Fruit fly (Drosophila melanogaster): ENCODE measurements around the gene CG17560.

CG17560 gene

dm6 chr3R:16614241-16614640 is 3.5 kb upstream of the CG17560 start, which contains the start of gene CG10340:
Gene CG10340 (minus strand): TSS chr3R:16614391.
- TF ChIP-seq CG17801 (GFP tag; optimal IDR thresholded peaks at IDR 0.05; ENCODE audit: partially characterized antibody): no peak

DNA sequence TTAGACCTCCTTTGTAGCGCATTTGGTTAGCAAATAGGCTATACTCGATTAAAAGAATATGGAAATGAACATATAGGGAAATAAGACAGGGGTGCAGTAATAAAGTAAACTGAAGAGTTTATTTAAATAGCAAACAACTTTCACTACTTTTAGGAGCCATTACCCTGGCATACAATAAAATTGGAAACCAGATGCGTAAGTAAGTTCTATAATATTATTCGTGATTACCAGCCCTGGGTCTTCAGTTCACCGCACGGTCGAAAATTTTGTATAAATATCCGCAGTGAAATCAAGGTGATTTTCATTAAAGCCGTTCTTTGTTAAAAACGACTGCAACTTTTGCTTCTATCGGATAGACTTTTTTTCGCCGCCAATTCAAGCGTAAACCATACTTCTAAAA is 2.7 kb upstream of the CG17560 start, which contains the start of gene CG17562:
Gene CG17562 (plus strand): TSS at position 301 of the 400 bp plus-strand sequence.
- TF ChIP-seq CG17801 (GFP tag; optimal IDR thresholded peaks at IDR 0.05; ENCODE audit: partially characterized antibody): no peak

DNA sequence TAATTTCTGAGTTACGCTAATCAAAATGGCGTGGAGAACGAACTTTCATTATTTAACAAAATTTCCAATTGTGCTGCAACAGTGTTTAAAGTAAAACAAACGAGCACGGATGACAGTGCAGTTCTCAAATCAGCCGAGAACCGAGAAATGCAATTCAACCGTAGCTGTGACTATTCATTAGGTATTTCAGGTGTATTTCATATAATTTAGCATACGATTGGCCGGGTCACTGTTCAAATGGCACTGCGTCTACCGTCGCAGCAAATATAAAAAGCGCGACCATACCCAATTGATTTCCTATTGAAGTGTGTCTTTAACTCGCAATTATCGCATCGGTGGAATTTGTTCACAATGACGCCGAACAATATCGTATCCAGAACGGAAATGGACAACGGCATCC is 2.7 kb downstream of the CG17560 start, which contains the start of gene CG14893:
Gene CG14893 (plus strand): TSS at position 301 of the 400 bp plus-strand sequence.
- no peak for TF ChIP-seq CG17801 (GFP tag; optimal IDR thresholded peaks at IDR 0.05; ENCODE audit: partially characterized antibody)

DNA sequence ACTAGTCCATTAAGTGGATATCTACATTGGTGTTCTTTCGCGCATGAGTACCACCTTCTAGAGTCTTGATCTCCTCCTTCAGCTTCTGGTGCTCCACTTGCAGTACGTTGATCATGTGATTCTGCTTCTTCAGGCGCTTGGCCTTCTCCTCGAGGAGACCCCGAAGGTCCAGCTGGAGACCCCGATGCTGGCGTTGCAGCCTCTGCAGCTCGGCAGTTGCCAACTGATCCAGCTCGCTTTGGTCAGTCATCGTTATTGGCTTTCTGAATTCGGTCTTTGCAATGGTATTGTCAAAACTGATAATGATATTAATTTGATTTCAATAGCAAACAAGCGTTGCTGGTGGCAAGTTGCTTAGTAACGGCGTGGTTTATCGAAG is 6.6 kb downstream of the CG17560 start, which contains the start of gene Ccdc114:
Gene Ccdc114 (minus strand): TSS at position 347 of the 379 bp plus-strand sequence.
- TF ChIP-seq CG17801 (GFP tag; optimal IDR thresholded peaks at IDR 0.05; ENCODE audit: partially characterized antibody): no peak

DNA sequence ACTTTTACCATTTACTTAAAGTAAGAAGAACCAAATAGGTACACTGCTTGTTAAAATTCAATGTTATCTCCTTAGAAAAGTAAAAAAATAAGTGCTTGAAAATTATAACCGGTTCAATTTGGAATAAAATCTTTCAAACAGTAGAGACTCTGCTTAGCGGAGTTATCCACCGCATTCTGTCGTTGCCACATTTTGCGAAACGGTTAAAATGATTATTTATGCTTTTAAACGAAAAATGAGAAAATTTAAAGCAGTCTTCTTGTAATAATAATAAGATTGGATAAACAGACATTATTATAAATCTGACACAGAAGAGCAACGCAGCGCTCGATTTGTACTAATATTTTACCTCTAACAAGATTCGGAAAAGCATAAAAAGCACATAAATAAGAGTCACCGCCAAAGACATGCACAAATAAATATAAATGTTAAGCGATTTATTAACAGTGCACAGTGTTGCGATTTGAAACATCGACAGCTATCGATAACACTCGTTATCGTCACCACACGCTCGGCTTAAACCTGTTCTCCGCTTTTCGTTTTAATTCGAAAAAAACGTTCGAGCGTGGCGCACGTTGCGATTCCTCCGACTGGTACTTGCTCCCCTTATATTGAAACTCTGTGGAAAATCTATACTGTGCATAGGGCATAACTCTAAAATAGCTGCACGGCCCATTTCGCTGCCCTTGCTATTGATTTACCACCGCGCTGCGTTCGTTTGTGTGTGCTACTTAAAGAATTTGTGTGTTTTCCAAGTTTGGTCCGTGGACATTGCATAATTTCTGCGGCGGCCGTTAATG is 7.2 kb downstream of the CG17560 start, which contains the start of gene Fas1:
Gene Fas1 (plus strand): TSS at position 489 of the 800 bp plus-strand sequence.
- no peak for TF ChIP-seq CG17801 (GFP tag; optimal IDR thresholded peaks at IDR 0.05; ENCODE audit: partially characterized antibody)

dm6 chr3R:16625844-16626430 is 8.2 kb downstream of the CG17560 start:
- TF ChIP-seq CG17801 (GFP tag; optimal IDR thresholded peaks at IDR 0.05; ENCODE audit: partially characterized antibody): no peak

- no peak for TF ChIP-seq CG17801 (GFP tag; optimal IDR thresholded peaks at IDR 0.05; ENCODE audit: partially characterized antibody)
Measured at dm6 chr3R:16626899-16627432, 9.2 kb downstream of the CG17560 start.

- TF ChIP-seq CG17801 (GFP tag; optimal IDR thresholded peaks at IDR 0.05; ENCODE audit: partially characterized antibody): no peak
Measured at dm6 chr3R:16630564-16630963, 12.8 kb downstream of the CG17560 start.

DNA sequence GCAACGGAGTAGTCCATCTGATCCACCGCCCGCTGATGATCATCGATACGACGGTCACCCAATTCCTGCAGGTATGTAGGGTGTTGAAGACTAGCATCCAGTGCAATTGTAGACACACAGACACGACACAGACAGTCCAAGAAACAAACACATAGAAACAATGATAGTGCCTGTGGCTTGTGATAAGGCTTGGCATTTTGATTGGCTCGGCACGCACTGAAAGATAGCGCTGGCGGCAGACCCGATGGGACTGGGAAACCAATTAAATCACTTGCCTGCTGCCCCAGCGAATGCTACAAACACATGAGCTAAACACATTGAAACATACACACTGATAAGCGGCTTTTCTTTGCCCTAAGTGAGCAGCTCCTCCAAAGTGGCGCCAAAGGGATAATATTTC is 14.9 kb downstream of the CG17560 start:
- TF ChIP-seq CG17801 (GFP tag; optimal IDR thresholded peaks at IDR 0.05; ENCODE audit: partially characterized antibody): no peak

dm6 chr3R:16640005-16640408 is 22.3 kb downstream of the CG17560 start, which contains the start of gene nonA-l:
Gene nonA-l (plus strand): TSS chr3R:16640205.
- TF ChIP-seq CG17801 (GFP tag; optimal IDR thresholded peaks at IDR 0.05; ENCODE audit: partially characterized antibody): no peak

DNA sequence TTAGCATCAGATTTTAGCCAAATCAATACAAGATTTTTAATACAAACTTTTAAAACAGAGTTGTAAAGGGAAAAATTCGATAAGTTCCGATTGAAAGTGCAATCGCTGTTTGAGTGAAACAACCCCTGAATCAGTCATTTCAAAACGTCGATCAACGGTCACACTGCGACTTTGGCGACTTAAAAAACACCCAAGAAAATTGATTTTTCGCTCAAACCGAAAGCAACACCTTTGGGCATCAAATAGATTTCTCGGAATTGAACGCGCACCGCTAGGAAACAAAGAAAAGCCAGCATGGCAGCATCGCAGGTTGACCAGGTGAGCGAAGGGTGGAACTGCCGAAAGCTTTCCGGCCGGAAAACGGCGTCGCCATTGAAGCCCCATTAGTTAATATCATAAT is 25.8 kb downstream of the CG17560 start, which contains the start of gene Arl6IP1:
Gene Arl6IP1 (plus strand): TSS at position 15 of the 400 bp plus-strand sequence.
- peak; percentile 7 for TF ChIP-seq CG17801 (GFP tag; optimal IDR thresholded peaks at IDR 0.05; ENCODE audit: partially characterized antibody)

- peak; percentile 51 for TF ChIP-seq CG17801 (GFP tag; optimal IDR thresholded peaks at IDR 0.05; ENCODE audit: partially characterized antibody)
Measured at dm6 chr3R:16646952-16647715, 29.4 kb downstream of the CG17560 start, which contains the start of the genes CG10324 and CCT3. Gene CG10324 (minus strand): TSS chr3R:16647004. Gene CCT3 (plus strand): TSS chr3R:16647605.

dm6 chr3R:16647716-16648016 is 29.9 kb downstream of the CG17560 start:
- peak; percentile 16 for TF ChIP-seq CG17801 (GFP tag; optimal IDR thresholded peaks at IDR 0.05; ENCODE audit: partially characterized antibody)

DNA sequence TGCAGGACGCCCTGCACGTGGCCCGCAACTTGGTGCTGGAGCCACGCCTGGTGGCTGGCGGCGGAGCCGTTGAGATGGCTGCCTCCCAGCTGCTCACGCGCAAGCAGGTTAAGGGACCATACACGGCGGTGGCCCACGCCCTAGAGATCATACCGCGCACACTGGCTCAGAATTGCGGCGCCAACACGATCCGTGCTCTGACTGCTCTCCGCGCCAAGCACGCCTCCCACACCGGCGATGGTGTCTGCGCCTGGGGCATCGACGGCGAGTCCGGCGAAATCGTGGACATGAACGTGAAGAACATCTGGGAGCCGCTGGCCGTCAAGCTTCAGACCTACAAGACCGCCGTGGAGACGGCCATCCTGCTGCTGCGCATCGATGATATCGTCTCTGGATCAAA is 31.5 kb downstream of the CG17560 start:
- no peak for TF ChIP-seq CG17801 (GFP tag; optimal IDR thresholded peaks at IDR 0.05; ENCODE audit: partially characterized antibody)

- TF ChIP-seq CG17801 (GFP tag; optimal IDR thresholded peaks at IDR 0.05; ENCODE audit: partially characterized antibody): no peak
Measured at dm6 chr3R:16650950-16651349, 33.2 kb downstream of the CG17560 start, which contains the start of gene Mettl4. Gene Mettl4 (minus strand): TSS chr3R:16651157.

All from ovary, adult (tissue).